Worm (Caenorhabditis elegans): ENCODE data around the gene fbxa-111.

- TF ChIP-seq spr-1 (tag; optimal IDR thresholded peaks at IDR 0.05) = no peak
- TF ChIP-seq mdl-1 (tag; optimal IDR thresholded peaks at IDR 0.05) = no peak
- no peak for TF ChIP-seq pha-4 (GFP tag; IDR thresholded peaks at IDR 0.05)
- TF ChIP-seq pha-4 (tag; optimal IDR thresholded peaks at IDR 0.05) = no peak
- TF ChIP-seq nhr-11 (tag; optimal IDR thresholded peaks at IDR 0.05) = no peak
- TF ChIP-seq ztf-11 (tag; optimal IDR thresholded peaks at IDR 0.05) = no peak
- no peak for TF ChIP-seq lin-13 (GFP tag; optimal IDR thresholded peaks at IDR 0.05)
Observed at ce11 chrV:16916079-16916478, 33.4 kb downstream of the fbxa-111 start, which contains the start of gene F09C6.10.

Measured in whole organism, L4 larva.